Worm (Caenorhabditis elegans): ENCODE results near the gene F58B4.5.

ce11 chrV:10937294-10937693 lies 4.8 kb downstream of the F58B4.5 start:
- TF ChIP-seq sdc-2 (tag; optimal IDR thresholded peaks at IDR 0.05) = no peak
- no peak for TF ChIP-seq pha-4 (tag; optimal IDR thresholded peaks at IDR 0.05)
- TF ChIP-seq ttx-3 (tag; optimal IDR thresholded peaks at IDR 0.05) = no peak
- TF ChIP-seq unc-55 (GFP tag; optimal IDR thresholded peaks at IDR 0.05) = no peak

All from whole organism, late embryonic.